Fruit fly (Drosophila melanogaster) whole organism, embryonic: ENCODE data around the gene CG31777.
A peak's percentile ranks its signal among the peaks of the same experiment; 100 is the strongest.

Experiments
- CG10209 ChIP-seq: fragments of 200-800 bp; sonication (Bioruptor generic); optimal IDR thresholded peaks from 3 replicates; lab custom pipeline; 2017; ENCODE audit warnings: missing biosample characterization, mild to moderate bottlenecking, missing genetic modification characterization, missing genetic modification reagents
- CG11696 ChIP-seq: fragments of 200-800 bp; sonication (Bioruptor generic); IDR thresholded peaks from 2 replicates; pipeline ENCODE4 v1.3.6; 2022; ENCODE audit warnings: missing biosample characterization, missing genetic modification characterization
- CG12155 ChIP-seq: fragments of 200-800 bp; sonication (Bioruptor generic); optimal IDR thresholded peaks from 3 replicates; lab custom pipeline; 2016; ENCODE audit warnings: missing biosample characterization, missing genetic modification characterization
- CG12659 ChIP-seq: fragments of 200-800 bp; sonication (Bioruptor generic); optimal IDR thresholded peaks from 3 replicates; lab custom pipeline; 2017; ENCODE audit warnings: mild to moderate bottlenecking, missing biosample characterization, missing genetic modification reagents, missing genetic modification characterization
- CG15514 ChIP-seq: fragments of 200-800 bp; sonication (Bioruptor generic); optimal IDR thresholded peaks from 3 replicates; lab custom pipeline; 2017; ENCODE audit warnings: missing biosample characterization, missing genetic modification characterization, mild to moderate bottlenecking, moderate library complexity, missing genetic modification reagents
- CG16813 ChIP-seq: fragments of 200-800 bp; sonication (Bioruptor generic); IDR thresholded peaks from 3 replicates; pipeline ENCODE4 v1.3.6; 2022; ENCODE audit warnings: missing biosample characterization, missing genetic modification characterization; ENCODE audit not compliant: partially characterized antibody
- CG17186 ChIP-seq: fragments of 200-800 bp; sonication (Bioruptor generic); optimal IDR thresholded peaks from 3 replicates; lab custom pipeline; 2017; ENCODE audit warnings: missing biosample characterization, missing genetic modification reagents, missing genetic modification characterization
- CG17359 ChIP-seq: fragments of 200-800 bp; sonication (Bioruptor generic); optimal IDR thresholded peaks from 3 replicates; lab custom pipeline; 2018; ENCODE audit warnings: missing biosample characterization, mild to moderate bottlenecking, missing genetic modification characterization, moderate library complexity
- CG17361 ChIP-seq: fragments of 200-800 bp; sonication (Bioruptor generic); IDR thresholded peaks from 3 replicates; pipeline ENCODE4 v1.3.6; 2022; ENCODE audit warnings: missing biosample characterization, missing genetic modification characterization
- CG2116 ChIP-seq: fragments of 200-800 bp; sonication (Bioruptor generic); optimal IDR thresholded peaks from 3 replicates; lab custom pipeline; 2018; ENCODE audit warnings: missing biosample characterization, mild to moderate bottlenecking, missing genetic modification characterization
- CG2129 ChIP-seq: fragments of 200-800 bp; sonication (Bioruptor generic); IDR thresholded peaks from 2 replicates; pipeline ENCODE4 v1.3.6; 2022; ENCODE audit warnings: missing biosample characterization, missing genetic modification characterization; ENCODE audit not compliant: partially characterized antibody
- CG34224 ChIP-seq: fragments of 200-800 bp; sonication (Bioruptor generic); IDR thresholded peaks from 3 replicates; pipeline ENCODE4 v1.3.6; 2022; ENCODE audit warnings: missing biosample characterization, missing genetic modification characterization; ENCODE audit not compliant: partially characterized antibody
- CG42726 ChIP-seq: fragments of 200-800 bp; sonication (Bioruptor generic); IDR thresholded peaks from 2 replicates; pipeline ENCODE4 v1.3.6; 2022; ENCODE audit warnings: missing biosample characterization, missing genetic modification characterization; ENCODE audit not compliant: partially characterized antibody
- CG4328 ChIP-seq: fragments of 200-800 bp; sonication (Bioruptor generic); optimal IDR thresholded peaks from 3 replicates; lab custom pipeline; 2017; ENCODE audit warnings: missing biosample characterization, missing genetic modification reagents, missing genetic modification characterization
- CG4617 ChIP-seq: fragments of 200-800 bp; sonication (Bioruptor generic); optimal IDR thresholded peaks from 3 replicates; lab custom pipeline; 2016; ENCODE audit warnings: missing biosample characterization, missing genetic modification characterization, borderline replicate concordance
- CG4820 ChIP-seq: fragments of 200-800 bp; sonication (Bioruptor generic); optimal IDR thresholded peaks from 3 replicates; lab custom pipeline; 2016; ENCODE audit warnings: missing biosample characterization, missing genetic modification characterization
- CG5245 ChIP-seq: fragments of 200-800 bp; sonication (Bioruptor generic); optimal IDR thresholded peaks from 3 replicates; lab custom pipeline; 2016; ENCODE audit warnings: missing biosample characterization, missing genetic modification characterization
- CG6175 ChIP-seq: fragments of 200-800 bp; sonication (Bioruptor generic); IDR thresholded peaks from 3 replicates; pipeline ENCODE4 v1.3.6; 2022; ENCODE audit warnings: missing biosample characterization, missing genetic modification characterization
- CG6654 ChIP-seq: fragments of 200-800 bp; sonication (Bioruptor generic); optimal IDR thresholded peaks from 2 replicates; lab custom pipeline; 2017; ENCODE audit warnings: missing biosample characterization, mild to moderate bottlenecking, missing genetic modification characterization
- CG6765 ChIP-seq: fragments of 200-800 bp; sonication (Bioruptor generic); optimal IDR thresholded peaks from 3 replicates; lab custom pipeline; 2017; ENCODE audit warnings: missing biosample characterization, mild to moderate bottlenecking, missing genetic modification characterization
- CG9797 ChIP-seq: fragments of 200-800 bp; sonication (Bioruptor generic); optimal IDR thresholded peaks from 3 replicates; lab custom pipeline; 2018; ENCODE audit warnings: missing biosample characterization, mild to moderate bottlenecking, missing genetic modification characterization
- CG9932 ChIP-seq: fragments of 200-800 bp; sonication (Bioruptor generic); IDR thresholded peaks from 2 replicates; pipeline ENCODE4 v1.3.6; 2022; ENCODE audit warnings: missing biosample characterization, missing genetic modification characterization
- CTCF ChIP-seq: fragments of 200-800 bp; sonication (Bioruptor generic); optimal IDR thresholded peaks from 2 replicates; lab custom pipeline; 2017; ENCODE audit warnings: missing biosample characterization, mild to moderate bottlenecking, missing genetic modification characterization, moderate library complexity
- CoRest ChIP-seq: fragments of 200-800 bp; sonication (Bioruptor generic); optimal IDR thresholded peaks from 3 replicates; lab custom pipeline; 2018; ENCODE audit warnings: missing biosample characterization, mild to moderate bottlenecking, missing genetic modification characterization, moderate library complexity
- Doc3 ChIP-seq: fragments of 200-800 bp; sonication (Bioruptor generic); IDR thresholded peaks from 3 replicates; pipeline ENCODE4 v1.3.6; 2022; ENCODE audit warnings: missing biosample characterization, missing genetic modification characterization; ENCODE audit not compliant: partially characterized antibody
- E2f2 ChIP-seq: fragments of 200-800 bp; sonication (Bioruptor generic); IDR thresholded peaks from 2 replicates; pipeline ENCODE4 v1.3.6; 2022; ENCODE audit warnings: missing biosample characterization, missing genetic modification characterization
- ERR ChIP-seq: fragments of 200-800 bp; sonication (Bioruptor generic); optimal IDR thresholded peaks from 2 replicates; lab custom pipeline; 2016; ENCODE audit warnings: missing biosample characterization, missing genetic modification characterization
- HLH3B ChIP-seq: fragments of 200-800 bp; sonication (Bioruptor generic); IDR thresholded peaks from 2 replicates; pipeline ENCODE4 v1.3.6; 2022; ENCODE audit warnings: missing biosample characterization, missing genetic modification characterization
- HmgZ ChIP-seq: fragments of 200-800 bp; sonication (Bioruptor generic); optimal IDR thresholded peaks from 2 replicates; lab custom pipeline; 2018; ENCODE audit warnings: missing biosample characterization, mild to moderate bottlenecking, missing genetic modification characterization
- Hr51 ChIP-seq, 2 experiments: fragments of 200-800 bp; sonication (Bioruptor generic); optimal IDR thresholded peaks; 2 replicates in 1 of 2; 3 replicates in 1 of 2; lab custom pipeline; 2016 to 2018; ENCODE audit warnings: missing biosample characterization in 2 of 2, missing genetic modification characterization in 2 of 2, mild to moderate bottlenecking in 1 of 2, moderate library complexity in 1 of 2
- Max ChIP-seq: fragments of 200-800 bp; sonication (Bioruptor generic); optimal IDR thresholded peaks from 2 replicates; lab custom pipeline; 2016; ENCODE audit warnings: missing biosample characterization, mild to moderate bottlenecking, missing genetic modification characterization
- Pdp1 ChIP-seq, 2 experiments: fragments of 200-800 bp; sonication (Bioruptor generic); optimal IDR thresholded peaks; 3 replicates each; lab custom pipeline; 2016; ENCODE audit warnings: missing biosample characterization in 2 of 2, missing genetic modification characterization in 2 of 2, mild to moderate bottlenecking in 1 of 2, moderate library complexity in 1 of 2
- Scr ChIP-seq: fragments of 200-800 bp; sonication (Bioruptor generic); IDR thresholded peaks from 2 replicates; pipeline ENCODE4 v1.3.6; 2022; ENCODE audit warnings: missing biosample characterization, missing genetic modification characterization; ENCODE audit not compliant: partially characterized antibody
- YL-1 ChIP-seq: fragments of 200-800 bp; sonication (Bioruptor generic); optimal IDR thresholded peaks from 3 replicates; lab custom pipeline; 2017; ENCODE audit warnings: missing biosample characterization, mild to moderate bottlenecking, missing genetic modification characterization
- amos ChIP-seq: fragments of 200-800 bp; sonication (Bioruptor generic); IDR thresholded peaks from 2 replicates; pipeline ENCODE4 v1.3.6; 2022; ENCODE audit warnings: missing biosample characterization, missing genetic modification characterization; ENCODE audit not compliant: partially characterized antibody
- caup ChIP-seq: fragments of 200-800 bp; sonication (Bioruptor generic); optimal IDR thresholded peaks from 3 replicates; lab custom pipeline; 2017; ENCODE audit warnings: missing biosample characterization, mild to moderate bottlenecking, missing genetic modification characterization, moderate library complexity; ENCODE audit not compliant: severe bottlenecking
- crol ChIP-seq: fragments of 200-800 bp; sonication (Bioruptor generic); IDR thresholded peaks from 2 replicates; pipeline ENCODE4 v1.3.6; 2022; ENCODE audit warnings: missing biosample characterization, missing genetic modification characterization
- dimm ChIP-seq: fragments of 200-800 bp; sonication (Bioruptor generic); IDR thresholded peaks from 2 replicates; pipeline ENCODE4 v1.3.6; 2022; ENCODE audit warnings: missing biosample characterization, missing genetic modification characterization
- dpn ChIP-seq, 2 experiments: fragments of 200-800 bp; sonication (Bioruptor generic); optimal IDR thresholded peaks; 3 replicates each; lab custom pipeline; 2016; ENCODE audit warnings: missing biosample characterization in 2 of 2, missing genetic modification characterization in 2 of 2
- gfzf ChIP-seq: fragments of 200-800 bp; sonication (Bioruptor generic); optimal IDR thresholded peaks from 2 replicates; lab custom pipeline; 2016; ENCODE audit warnings: missing biosample characterization, mild to moderate bottlenecking, missing genetic modification characterization, moderate library complexity
- gro ChIP-seq: fragments of 200-800 bp; sonication (Bioruptor generic); optimal IDR thresholded peaks from 2 replicates; lab custom pipeline; 2016; ENCODE audit warnings: missing biosample characterization, missing genetic modification characterization
- hth ChIP-seq: fragments of >200 bp; optimal IDR thresholded peaks from 2 replicates; lab custom pipeline; 2017; ENCODE audit warnings: inconsistent platforms
- inv ChIP-seq: fragments of 200-800 bp; sonication (Bioruptor generic); IDR thresholded peaks from 2 replicates; pipeline ENCODE4 v1.3.6; 2022; ENCODE audit warnings: missing biosample characterization, missing genetic modification characterization; ENCODE audit not compliant: partially characterized antibody
- lilli ChIP-seq: fragments of 200-800 bp; sonication (Bioruptor generic); optimal IDR thresholded peaks from 3 replicates; lab custom pipeline; 2016; ENCODE audit warnings: missing biosample characterization, missing genetic modification characterization
- mld ChIP-seq: fragments of 200-800 bp; sonication (Bioruptor generic); IDR thresholded peaks from 3 replicates; pipeline ENCODE4 v1.3.6; 2022; ENCODE audit warnings: missing biosample characterization, missing genetic modification characterization; ENCODE audit not compliant: partially characterized antibody
- ranshi ChIP-seq: fragments of 200-800 bp; sonication (Bioruptor generic); IDR thresholded peaks from 2 replicates; pipeline ENCODE4 v1.3.6; 2022; ENCODE audit warnings: missing biosample characterization, missing genetic modification characterization
- row ChIP-seq: fragments of 200-800 bp; sonication (Bioruptor generic); IDR thresholded peaks from 3 replicates; pipeline ENCODE4 v1.3.6; 2022; ENCODE audit warnings: missing biosample characterization, missing genetic modification characterization
- salm ChIP-seq: fragments of 200-800 bp; sonication (Bioruptor generic); optimal IDR thresholded peaks from 2 replicates; lab custom pipeline; 2018; ENCODE audit warnings: missing biosample characterization, mild to moderate bottlenecking, missing genetic modification characterization
- trem ChIP-seq: fragments of 200-800 bp; optimal IDR thresholded peaks from 3 replicates; lab custom pipeline; 2019; ENCODE audit warnings: missing biosample characterization, mild to moderate bottlenecking, missing genetic modification characterization, moderate library complexity
- tx ChIP-seq: fragments of 200-800 bp; sonication (Bioruptor generic); optimal IDR thresholded peaks from 2 replicates; lab custom pipeline; 2016; ENCODE audit warnings: missing biosample characterization, missing genetic modification characterization

Gene CG31777

DNA sequence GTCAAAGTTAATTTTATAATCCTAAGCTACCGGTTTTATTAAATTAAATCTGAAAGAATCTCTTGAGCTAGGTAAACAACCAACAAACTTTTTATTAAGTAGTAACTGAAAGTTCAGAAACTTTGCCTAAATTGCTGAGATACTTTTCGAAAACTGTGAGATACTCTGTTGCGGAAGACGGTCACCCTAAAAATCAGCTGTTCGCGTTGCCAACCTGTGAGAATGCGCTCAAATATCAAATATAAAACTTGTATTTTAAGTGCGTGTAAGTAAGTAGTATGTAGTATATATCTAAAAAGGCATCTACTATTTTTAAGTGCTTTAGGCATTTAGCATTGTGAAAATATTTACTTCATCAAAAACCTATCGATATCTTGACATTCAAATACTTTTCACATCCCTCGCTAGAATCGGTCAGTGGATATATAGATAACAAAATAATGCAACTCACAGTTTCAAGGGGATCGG, 6.1 kb upstream of the CG31777 start, which contains the start of the genes CG31955 and CG2818 (continued):
- no peak for TF ChIP-seq CG5245 (GFP tag; lab: Kevin White, UChicago)
- peak; percentile 28 for TF ChIP-seq trem (tag; lab: Kevin White, UChicago)
- TF ChIP-seq CG12659 (GFP tag; lab: Kevin White, UChicago) = peak; percentile 46
- peak; percentile 62 for TF ChIP-seq inv
- peak; percentile 68 for TF ChIP-seq Doc3
- TF ChIP-seq CG2129 = peak; percentile 63; the same call in 1 of the 2 replicates
- TF ChIP-seq CG10209 (GFP tag; lab: Kevin White, UChicago) = no peak
- peak; percentile 65 for TF ChIP-seq amos
- TF ChIP-seq lilli (GFP tag; lab: Kevin White, UChicago) = peak; percentile 75
- TF ChIP-seq CG16813 (GFP tag; lab: Robert Waterston, UW) = peak; percentile 76
- TF ChIP-seq tx (GFP tag; lab: Kevin White, UChicago) = peak; percentile 36
- no peak for TF ChIP-seq HLH3B (GFP tag; lab: Robert Waterston, UW)
- no peak for TF ChIP-seq CG6765 (GFP tag; lab: Kevin White, UChicago)
- TF ChIP-seq salm (tag; lab: Kevin White, UChicago) = no peak
- TF ChIP-seq CG9932 (GFP tag; lab: Robert Waterston, UW) = no peak
- TF ChIP-seq row = peak; percentile 63
- TF ChIP-seq E2f2 (GFP tag; lab: Robert Waterston, UW) = peak; percentile 72
- TF ChIP-seq CG12155 = peak; percentile 9
- TF ChIP-seq YL-1 (GFP tag; lab: Kevin White, UChicago) = no peak
- TF ChIP-seq dimm = no peak
- no peak for TF ChIP-seq hth (lab: Kevin White, UChicago)
- peak; percentile 83 for TF ChIP-seq Scr (GFP tag; lab: Robert Waterston, UW)
- peak; percentile 47 for TF ChIP-seq CoRest (tag; lab: Kevin White, UChicago)
- TF ChIP-seq CG6654 (GFP tag; lab: Kevin White, UChicago) = no peak
- TF ChIP-seq CG6175 (GFP tag; lab: Robert Waterston, UW) = no peak
- no peak for TF ChIP-seq CTCF
- TF ChIP-seq gfzf (GFP tag; lab: Kevin White, UChicago) = peak; percentile 52
- peak; percentile 62; the same call in 1 of the 2 replicates for TF ChIP-seq ranshi (GFP tag; lab: Robert Waterston, UW)
- TF ChIP-seq CG2116 (GFP tag; lab: Kevin White, UChicago) = peak; percentile 93
- TF ChIP-seq CG17361 (GFP tag; lab: Robert Waterston, UW) = peak; percentile 38; the same call in 1 of the 3 replicates
- TF ChIP-seq CG42726 (GFP tag; lab: Robert Waterston, UW) = 0 out of 2 replicates have a peak, but pooled peaks have one; percentile 16
- TF ChIP-seq CG4328 = no peak
- peak in 1 of 2 experiments; percentile 14 for TF ChIP-seq dpn (GFP tag; optimal IDR thresholded peaks at IDR 0.05; lab: Kevin White, UChicago)
- TF ChIP-seq caup = no peak
- peak; percentile 8 for TF ChIP-seq Max (GFP tag; lab: Kevin White, UChicago)
- TF ChIP-seq CG17359 (tag; lab: Kevin White, UChicago) = no peak
- TF ChIP-seq CG34224 (GFP tag; lab: Robert Waterston, UW) = peak; percentile 81
- TF ChIP-seq gro = no peak
- peak; percentile 9 for TF ChIP-seq ERR (GFP tag; lab: Kevin White, UChicago)
- TF ChIP-seq Pdp1 (GFP tag; optimal IDR thresholded peaks at IDR 0.05; lab: Kevin White, UChicago) = no peak
- no peak for TF ChIP-seq mld
- peak; percentile 1 for TF ChIP-seq CG9797 (GFP tag; lab: Kevin White, UChicago)
- TF ChIP-seq HmgZ (tag; lab: Kevin White, UChicago) = peak; percentile 30
- peak; percentile 37 for TF ChIP-seq CG4617
- TF ChIP-seq CG15514 (GFP tag; lab: Kevin White, UChicago) = peak; percentile 41
- TF ChIP-seq CG4820 (GFP tag; lab: Kevin White, UChicago) = no peak
- no peak for TF ChIP-seq CG11696 (GFP tag; lab: Robert Waterston, UW)
- TF ChIP-seq Hr51 (GFP tag; optimal IDR thresholded peaks at IDR 0.05; lab: Kevin White, UChicago) = no peak
- peak; percentile 82 for TF ChIP-seq CG17186 (GFP tag; lab: Kevin White, UChicago)
- TF ChIP-seq crol (GFP tag; lab: Robert Waterston, UW) = no peak
